Fruit fly (Drosophila melanogaster) whole organism, embryonic: ENCODE results near the gene CG1965.

ENCODE experiments used
- Atf6 ChIP-seq: fragments of 200-800 bp; sonication (Bioruptor generic); IDR thresholded peaks from 2 replicates; pipeline ENCODE4 v1.3.6; 2022; ENCODE audit warnings: missing biosample characterization, missing genetic modification characterization
- Bteb2 ChIP-seq: fragments of 200-800 bp; sonication (Bioruptor generic); optimal IDR thresholded peaks from 2 replicates; lab custom pipeline; 2016; ENCODE audit warnings: missing biosample characterization, missing genetic modification characterization
- CG10274 ChIP-seq: fragments of 200-800 bp; sonication (Bioruptor generic); optimal IDR thresholded peaks from 3 replicates; lab custom pipeline; 2017; ENCODE audit warnings: missing biosample characterization, mild to moderate bottlenecking, missing genetic modification characterization
- CG12659 ChIP-seq: fragments of 200-800 bp; sonication (Bioruptor generic); optimal IDR thresholded peaks from 3 replicates; lab custom pipeline; 2017; ENCODE audit warnings: mild to moderate bottlenecking, missing biosample characterization, missing genetic modification reagents, missing genetic modification characterization
- CG13894 ChIP-seq: fragments of 200-800 bp; sonication (Bioruptor generic); optimal IDR thresholded peaks from 3 replicates; lab custom pipeline; 2018; ENCODE audit warnings: missing biosample characterization, mild to moderate bottlenecking, missing genetic modification characterization, moderate library complexity
- CG1603 ChIP-seq: fragments of 200-800 bp; sonication (Bioruptor generic); optimal IDR thresholded peaks from 2 replicates; lab custom pipeline; 2019; ENCODE audit warnings: missing biosample characterization, mild to moderate bottlenecking, missing genetic modification characterization, moderate library complexity
- CG17912 ChIP-seq: fragments of 200-800 bp; sonication (Bioruptor generic); optimal IDR thresholded peaks from 2 replicates; lab custom pipeline; 2018; ENCODE audit warnings: missing biosample characterization, mild to moderate bottlenecking, missing genetic modification characterization
- CG18262 ChIP-seq: fragments of 200-800 bp; optimal IDR thresholded peaks from 3 replicates; lab custom pipeline; 2019; ENCODE audit warnings: missing biosample characterization, mild to moderate bottlenecking, missing genetic modification characterization, moderate library complexity
- CG18619 ChIP-seq: fragments of 200-800 bp; sonication (Bioruptor generic); optimal IDR thresholded peaks from 3 replicates; lab custom pipeline; 2017; ENCODE audit warnings: missing biosample characterization, mild to moderate bottlenecking, missing genetic modification characterization
- CG31224 ChIP-seq: fragments of 200-800 bp; sonication (Bioruptor generic); IDR thresholded peaks from 2 replicates; pipeline ENCODE4 v1.3.6; 2022; ENCODE audit warnings: missing biosample characterization, missing genetic modification characterization
- CG31441 ChIP-seq: fragments of 200-800 bp; sonication (Bioruptor generic); IDR thresholded peaks from 2 replicates; pipeline ENCODE4 v1.3.6; 2022; ENCODE audit warnings: missing biosample characterization, missing genetic modification characterization
- CG32532 ChIP-seq: fragments of 200-800 bp; sonication (Bioruptor generic); IDR thresholded peaks from 2 replicates; pipeline ENCODE4 v1.3.6; 2022; ENCODE audit warnings: missing biosample characterization, missing genetic modification characterization
- CG34224 ChIP-seq: fragments of 200-800 bp; sonication (Bioruptor generic); IDR thresholded peaks from 3 replicates; pipeline ENCODE4 v1.3.6; 2022; ENCODE audit warnings: missing biosample characterization, missing genetic modification characterization; ENCODE audit not compliant: partially characterized antibody
- CG34376 ChIP-seq: fragments of 200-800 bp; sonication (Bioruptor generic); optimal IDR thresholded peaks from 2 replicates; lab custom pipeline; 2018; ENCODE audit warnings: missing biosample characterization, mild to moderate bottlenecking, missing genetic modification characterization
- CG3838 ChIP-seq: fragments of 200-800 bp; sonication (Bioruptor generic); optimal IDR thresholded peaks from 3 replicates; lab custom pipeline; 2016; ENCODE audit warnings: missing biosample characterization, missing genetic modification characterization
- CG6175 ChIP-seq: fragments of 200-800 bp; sonication (Bioruptor generic); IDR thresholded peaks from 3 replicates; pipeline ENCODE4 v1.3.6; 2022; ENCODE audit warnings: missing biosample characterization, missing genetic modification characterization
- CG6272 ChIP-seq: fragments of 200-800 bp; sonication (Bioruptor generic); IDR thresholded peaks from 2 replicates; pipeline ENCODE4 v1.3.6; 2022; ENCODE audit warnings: missing biosample characterization, missing genetic modification characterization
- CG6654 ChIP-seq: fragments of 200-800 bp; sonication (Bioruptor generic); optimal IDR thresholded peaks from 2 replicates; lab custom pipeline; 2017; ENCODE audit warnings: missing biosample characterization, mild to moderate bottlenecking, missing genetic modification characterization
- CG6689 ChIP-seq: fragments of 200-800 bp; sonication (Bioruptor generic); IDR thresholded peaks from 2 replicates; pipeline ENCODE4 v1.3.6; 2022; ENCODE audit warnings: missing biosample characterization, missing genetic modification characterization
- CG8388 ChIP-seq: fragments of 200-800 bp; sonication (Bioruptor generic); optimal IDR thresholded peaks from 2 replicates; lab custom pipeline; 2019; ENCODE audit warnings: missing biosample characterization, mild to moderate bottlenecking, missing genetic modification characterization, moderate library complexity
- CG9817 ChIP-seq: fragments of 200-800 bp; sonication (Bioruptor generic); optimal IDR thresholded peaks from 2 replicates; lab custom pipeline; 2018; ENCODE audit warnings: missing biosample characterization, mild to moderate bottlenecking, missing genetic modification characterization, moderate library complexity
- CHES-1-like ChIP-seq: fragments of 200-800 bp; sonication (Bioruptor generic); optimal IDR thresholded peaks from 2 replicates; lab custom pipeline; 2016; ENCODE audit warnings: missing biosample characterization, missing genetic modification characterization
- ERR ChIP-seq: fragments of 200-800 bp; sonication (Bioruptor generic); optimal IDR thresholded peaks from 2 replicates; lab custom pipeline; 2016; ENCODE audit warnings: missing biosample characterization, missing genetic modification characterization
- Gsc ChIP-seq: fragments of 200-800 bp; sonication (Bioruptor generic); IDR thresholded peaks from 2 replicates; pipeline ENCODE4 v1.3.6; 2022; ENCODE audit warnings: missing biosample characterization, missing genetic modification characterization
- Hand ChIP-seq: fragments of 200-800 bp; sonication (Bioruptor generic); optimal IDR thresholded peaks from 2 replicates; lab custom pipeline; 2017; ENCODE audit warnings: mild to moderate bottlenecking, missing biosample characterization, missing genetic modification reagents, missing genetic modification characterization
- HmgZ ChIP-seq: fragments of 200-800 bp; sonication (Bioruptor generic); optimal IDR thresholded peaks from 2 replicates; lab custom pipeline; 2018; ENCODE audit warnings: missing biosample characterization, mild to moderate bottlenecking, missing genetic modification characterization
- Hr78 ChIP-seq, 2 experiments: fragments of 200-800 bp in 1 of 2; fragments of >200 bp in 1 of 2; sonication (Bioruptor generic) in 1 of 2; optimal IDR thresholded peaks; 2 replicates each; lab custom pipeline; 2017 to 2019; ENCODE audit warnings: missing biosample characterization in 2 of 2, missing genetic modification characterization in 2 of 2, mild to moderate bottlenecking in 1 of 2, moderate library complexity in 1 of 2
- Lim3 ChIP-seq: fragments of 200-800 bp; sonication (Bioruptor generic); IDR thresholded peaks from 2 replicates; pipeline ENCODE4 v1.3.6; 2022; ENCODE audit warnings: missing biosample characterization, missing genetic modification characterization
- MBD-R2 ChIP-seq: fragments of 200-800 bp; sonication (Bioruptor generic); IDR thresholded peaks from 2 replicates; pipeline ENCODE4 v1.3.6; 2022; ENCODE audit warnings: missing biosample characterization, missing genetic modification characterization
- Nf-YA ChIP-seq: fragments of 200-800 bp; sonication (Bioruptor generic); IDR thresholded peaks from 2 replicates; pipeline ENCODE4 v1.3.6; 2022; ENCODE audit warnings: missing biosample characterization, missing genetic modification characterization
- Poxn ChIP-seq: fragments of 200-800 bp; sonication (Bioruptor generic); IDR thresholded peaks from 2 replicates; pipeline ENCODE4 v1.3.6; 2022; ENCODE audit warnings: missing biosample characterization, missing genetic modification characterization
- Sin3A ChIP-seq: fragments of >200 bp; optimal IDR thresholded peaks from 2 replicates; lab custom pipeline; 2018
- Spps ChIP-seq: fragments of 200-800 bp; sonication (Bioruptor generic); optimal IDR thresholded peaks from 2 replicates; lab custom pipeline; 2018; ENCODE audit warnings: missing biosample characterization, mild to moderate bottlenecking, missing genetic modification characterization
- Vsx1 ChIP-seq: fragments of 200-800 bp; sonication (Bioruptor generic); optimal IDR thresholded peaks from 2 replicates; lab custom pipeline; 2017; ENCODE audit warnings: missing biosample characterization, mild to moderate bottlenecking, missing genetic modification characterization, missing genetic modification reagents
- br ChIP-seq: fragments of >200 bp; optimal IDR thresholded peaks from 2 replicates; lab custom pipeline; 2017
- dati ChIP-seq: fragments of 200-800 bp; sonication (Bioruptor generic); IDR thresholded peaks from 2 replicates; pipeline ENCODE4 v1.3.6; 2022; ENCODE audit warnings: missing biosample characterization, missing genetic modification characterization
- disco-r ChIP-seq: fragments of 200-800 bp; sonication (Bioruptor generic); optimal IDR thresholded peaks from 2 replicates; lab custom pipeline; 2016; ENCODE audit warnings: missing biosample characterization, missing genetic modification characterization
- en ChIP-seq: fragments of 200-800 bp; sonication (Bioruptor generic); optimal IDR thresholded peaks from 2 replicates; lab custom pipeline; 2016; ENCODE audit warnings: missing biosample characterization, missing genetic modification characterization
- eve ChIP-seq, 2 experiments: fragments of >200 bp; optimal IDR thresholded peaks; 2 replicates each; lab custom pipeline; 2017; ENCODE audit warnings: missing biosample characterization in 2 of 2, missing genetic modification characterization in 2 of 2
- kni ChIP-seq: fragments of 200-800 bp; sonication (Bioruptor generic); optimal IDR thresholded peaks from 3 replicates; lab custom pipeline; 2017; ENCODE audit warnings: mild to moderate bottlenecking, missing biosample characterization, missing genetic modification reagents, missing genetic modification characterization
- maf-S ChIP-seq: fragments of 200-800 bp; sonication (Bioruptor generic); optimal IDR thresholded peaks from 2 replicates; lab custom pipeline; 2016; ENCODE audit warnings: missing biosample characterization, missing genetic modification characterization
- sc ChIP-seq, 3 experiments: fragments of >200 bp in 2 of 3; fragments of 200-800 bp in 1 of 3; sonication (Bioruptor generic) in 1 of 3; optimal IDR thresholded peaks; 2 replicates in 2 of 3; 3 replicates in 1 of 3; lab custom pipeline; 2017; ENCODE audit warnings: mild to moderate bottlenecking in 1 of 3, missing biosample characterization in 1 of 3, missing genetic modification characterization in 1 of 3, missing genetic modification reagents in 1 of 3
- schlank ChIP-seq: fragments of 200-800 bp; sonication (Bioruptor generic); optimal IDR thresholded peaks from 2 replicates; lab custom pipeline; 2018; ENCODE audit warnings: missing biosample characterization, mild to moderate bottlenecking, missing genetic modification characterization
- slou ChIP-seq: fragments of 200-800 bp; sonication (Bioruptor generic); optimal IDR thresholded peaks from 3 replicates; lab custom pipeline; 2016; ENCODE audit warnings: missing biosample characterization, missing genetic modification characterization
- stc ChIP-seq: fragments of 200-800 bp; sonication (Bioruptor generic); IDR thresholded peaks from 2 replicates; pipeline ENCODE4 v1.3.6; 2022; ENCODE audit warnings: missing biosample characterization, missing genetic modification characterization
- tin ChIP-seq: fragments of 200-800 bp; sonication (Bioruptor generic); optimal IDR thresholded peaks from 3 replicates; lab custom pipeline; 2016; ENCODE audit warnings: missing biosample characterization, missing genetic modification characterization
- tll ChIP-seq, 2 experiments: fragments of 200-800 bp in 1 of 2; fragments of >200 bp in 1 of 2; sonication (Bioruptor generic) in 1 of 2; optimal IDR thresholded peaks; 2 replicates each; lab custom pipeline; 2017 to 2019; ENCODE audit warnings: missing biosample characterization in 2 of 2, missing genetic modification characterization in 2 of 2, mild to moderate bottlenecking in 1 of 2, moderate library complexity in 1 of 2
- toy ChIP-seq: fragments of 200-800 bp; sonication (Bioruptor generic); IDR thresholded peaks from 2 replicates; pipeline ENCODE4 v1.3.6; 2022; ENCODE audit warnings: missing biosample characterization, missing genetic modification characterization
- wdn ChIP-seq: fragments of 200-800 bp; sonication (Bioruptor generic); IDR thresholded peaks from 2 replicates; pipeline ENCODE4 v1.3.6; 2022; ENCODE audit warnings: missing biosample characterization, missing genetic modification characterization

Gene CG1965

dm6 chr3R:7086377-7087200, 19.4 kb downstream of the CG1965 start, which contains the start of gene alphaTub84B (continued):
- peak; percentile 65; the same call in 1 of the 2 replicates for TF ChIP-seq wdn
- TF ChIP-seq CG8388 (GFP tag; lab: Kevin White, UChicago): peak; percentile 47
- TF ChIP-seq CG6654 (GFP tag; lab: Kevin White, UChicago): no peak
- peak; percentile 49 for TF ChIP-seq dati (GFP tag; lab: Robert Waterston, UW)
- no peak for TF ChIP-seq CG6689 (GFP tag; lab: Robert Waterston, UW)
- TF ChIP-seq CG12659 (GFP tag; lab: Kevin White, UChicago): peak; percentile 89
- TF ChIP-seq disco-r: peak; percentile 55
- TF ChIP-seq CG10274 (GFP tag; lab: Kevin White, UChicago): peak; percentile 5
- TF ChIP-seq toy: no peak
- TF ChIP-seq CG18619: peak; percentile 53
- TF ChIP-seq CG6175 (GFP tag; lab: Robert Waterston, UW): 0 out of 3 replicates have a peak, but pooled peaks have one; percentile 67
- peak; percentile 75 for TF ChIP-seq CHES-1-like (GFP tag; lab: Kevin White, UChicago)
- no peak for TF ChIP-seq Gsc (GFP tag; lab: Robert Waterston, UW)
- TF ChIP-seq CG34376 (GFP tag; lab: Kevin White, UChicago): peak; percentile 90
- TF ChIP-seq sc (optimal IDR thresholded peaks at IDR 0.05; lab: Kevin White, UChicago): no peak
- no peak for TF ChIP-seq sc (GFP tag; optimal IDR thresholded peaks at IDR 0.05; lab: Kevin White, UChicago)
- TF ChIP-seq br (lab: Kevin White, UChicago): no peak
- TF ChIP-seq tll (GFP tag; optimal IDR thresholded peaks at IDR 0.05; lab: Kevin White, UChicago): no peak
- TF ChIP-seq en (GFP tag; lab: Kevin White, UChicago): peak; percentile 29
- peak; percentile 49 for TF ChIP-seq MBD-R2 (GFP tag; lab: Robert Waterston, UW)
- TF ChIP-seq stc (GFP tag; lab: Robert Waterston, UW): peak; percentile 64; the same call in 1 of the 2 replicates
- TF ChIP-seq CG34224 (GFP tag; lab: Robert Waterston, UW): peak; percentile 38; the same call in 2 of the 3 replicates
- no peak for TF ChIP-seq Hr78 (GFP tag; optimal IDR thresholded peaks at IDR 0.05; lab: Kevin White, UChicago)
- no peak for TF ChIP-seq Poxn (GFP tag; lab: Robert Waterston, UW)
- TF ChIP-seq Lim3 (GFP tag; lab: Robert Waterston, UW): no peak
- TF ChIP-seq tin: peak; percentile 20
- TF ChIP-seq slou (GFP tag; lab: Kevin White, UChicago): peak; percentile 35
- peak; percentile 62 for TF ChIP-seq maf-S (GFP tag; lab: Kevin White, UChicago)
- peak; percentile 39; the same call in 1 of the 2 replicates for TF ChIP-seq CG6272 (GFP tag; lab: Robert Waterston, UW)
- peak; percentile 50; the same call in 1 of the 2 replicates for TF ChIP-seq CG31441 (GFP tag; lab: Robert Waterston, UW)
- TF ChIP-seq CG18262 (tag; lab: Kevin White, UChicago): peak; percentile 33
- TF ChIP-seq CG9817: no peak
- TF ChIP-seq Hand (GFP tag; lab: Kevin White, UChicago): peak; percentile 39
- no peak for TF ChIP-seq Spps (tag; lab: Kevin White, UChicago)
- TF ChIP-seq CG31224 (GFP tag; lab: Robert Waterston, UW): no peak
- peak; percentile 63 for TF ChIP-seq Atf6 (GFP tag; lab: Robert Waterston, UW)
- peak; percentile 22 for TF ChIP-seq schlank (tag; lab: Kevin White, UChicago)
- TF ChIP-seq Vsx1 (GFP tag; lab: Kevin White, UChicago): peak; percentile 54
- peak; percentile 22 for TF ChIP-seq Bteb2 (GFP tag; lab: Kevin White, UChicago)
- peak; percentile 24 for TF ChIP-seq Sin3A (lab: Kevin White, UChicago)
- TF ChIP-seq CG3838 (GFP tag; lab: Kevin White, UChicago): no peak
- TF ChIP-seq CG1603 (tag; lab: Kevin White, UChicago): peak; percentile 81
- no peak for TF ChIP-seq eve (GFP tag; optimal IDR thresholded peaks at IDR 0.05; lab: Kevin White, UChicago)
- peak; percentile 84 for TF ChIP-seq CG13894 (tag; lab: Kevin White, UChicago)
- peak; percentile 51 for TF ChIP-seq CG32532
- peak; percentile 88 for TF ChIP-seq kni (GFP tag; lab: Kevin White, UChicago)
- TF ChIP-seq Nf-YA: no peak
- TF ChIP-seq HmgZ: peak; percentile 71
- TF ChIP-seq ERR (GFP tag; lab: Kevin White, UChicago): peak; percentile 69
- TF ChIP-seq CG17912 (GFP tag; lab: Kevin White, UChicago): peak; percentile 84
